Fruit fly (Drosophila melanogaster) whole organism, embryonic: ENCODE data around the gene Ldsdh1.

Experiments used
- B-H2 ChIP-seq: fragments of 200-800 bp; sonication (Bioruptor generic); optimal IDR thresholded peaks from 2 replicates; lab custom pipeline; 2018; ENCODE audit warnings: missing biosample characterization, mild to moderate bottlenecking, missing genetic modification characterization
- CG11695 ChIP-seq: fragments of 200-800 bp; sonication (Bioruptor generic); IDR thresholded peaks from 3 replicates; pipeline ENCODE4 v1.3.6; 2022; ENCODE audit warnings: missing biosample characterization, missing genetic modification characterization
- CG12236 ChIP-seq: fragments of 200-800 bp; sonication (Bioruptor generic); optimal IDR thresholded peaks from 2 replicates; lab custom pipeline; 2016; ENCODE audit warnings: missing biosample characterization, missing genetic modification characterization
- CG12391 ChIP-seq: fragments of 200-800 bp; sonication (Bioruptor generic); optimal IDR thresholded peaks from 3 replicates; lab custom pipeline; 2018; ENCODE audit warnings: missing biosample characterization, mild to moderate bottlenecking, missing genetic modification characterization, moderate library complexity
- CG12744 ChIP-seq: fragments of 200-800 bp; sonication (Bioruptor generic); optimal IDR thresholded peaks from 2 replicates; lab custom pipeline; 2016; ENCODE audit warnings: missing biosample characterization, missing genetic modification characterization
- CG13894 ChIP-seq: fragments of 200-800 bp; sonication (Bioruptor generic); optimal IDR thresholded peaks from 3 replicates; lab custom pipeline; 2018; ENCODE audit warnings: missing biosample characterization, mild to moderate bottlenecking, missing genetic modification characterization, moderate library complexity
- CG15696 ChIP-seq: fragments of 200-800 bp; sonication (Bioruptor generic); optimal IDR thresholded peaks from 2 replicates; lab custom pipeline; 2019; ENCODE audit warnings: missing biosample characterization, mild to moderate bottlenecking, missing genetic modification characterization, moderate library complexity
- CG17802 ChIP-seq: fragments of 200-800 bp; sonication (Bioruptor generic); optimal IDR thresholded peaks from 2 replicates; lab custom pipeline; 2018; ENCODE audit warnings: missing biosample characterization, mild to moderate bottlenecking, missing genetic modification characterization, moderate library complexity
- CG18262 ChIP-seq: fragments of 200-800 bp; optimal IDR thresholded peaks from 3 replicates; lab custom pipeline; 2019; ENCODE audit warnings: missing biosample characterization, mild to moderate bottlenecking, missing genetic modification characterization, moderate library complexity
- CG18764 ChIP-seq: fragments of 200-800 bp; sonication (Bioruptor generic); optimal IDR thresholded peaks from 3 replicates; lab custom pipeline; 2016; ENCODE audit warnings: missing biosample characterization, missing genetic modification characterization
- CG2875 ChIP-seq: fragments of 200-800 bp; sonication (Bioruptor generic); optimal IDR thresholded peaks from 2 replicates; lab custom pipeline; 2017; ENCODE audit warnings: missing biosample characterization, mild to moderate bottlenecking, missing genetic modification characterization, missing genetic modification reagents
- CG31441 ChIP-seq: fragments of 200-800 bp; sonication (Bioruptor generic); IDR thresholded peaks from 2 replicates; pipeline ENCODE4 v1.3.6; 2022; ENCODE audit warnings: missing biosample characterization, missing genetic modification characterization
- CG3726 ChIP-seq: fragments of 200-800 bp; sonication (Bioruptor generic); IDR thresholded peaks from 3 replicates; pipeline ENCODE4, ENCODE4 v1.3.6; 2022; ENCODE audit warnings: missing biosample characterization, missing genetic modification characterization
- CG4820 ChIP-seq: fragments of 200-800 bp; sonication (Bioruptor generic); optimal IDR thresholded peaks from 3 replicates; lab custom pipeline; 2016; ENCODE audit warnings: missing biosample characterization, missing genetic modification characterization
- CG4854 ChIP-seq: fragments of 200-800 bp; sonication (Bioruptor generic); optimal IDR thresholded peaks from 2 replicates; lab custom pipeline; 2016; ENCODE audit warnings: missing biosample characterization, missing genetic modification characterization, inconsistent platforms
- CG6813 ChIP-seq: fragments of 200-800 bp; sonication (Bioruptor generic); optimal IDR thresholded peaks from 2 replicates; lab custom pipeline; 2017; ENCODE audit warnings: missing biosample characterization, missing genetic modification characterization, mild to moderate bottlenecking, moderate library complexity, missing genetic modification reagents
- CG7963 ChIP-seq: fragments of 200-800 bp; sonication (Bioruptor generic); IDR thresholded peaks from 3 replicates; pipeline ENCODE4 v1.3.6; 2022; ENCODE audit warnings: missing biosample characterization, missing genetic modification characterization; ENCODE audit not compliant: partially characterized antibody
- CG8765 ChIP-seq: fragments of 200-800 bp; sonication (Bioruptor generic); IDR thresholded peaks from 2 replicates; pipeline ENCODE4 v1.3.6; 2022; ENCODE audit warnings: missing biosample characterization, missing genetic modification characterization
- CHES-1-like ChIP-seq: fragments of 200-800 bp; sonication (Bioruptor generic); optimal IDR thresholded peaks from 2 replicates; lab custom pipeline; 2016; ENCODE audit warnings: missing biosample characterization, missing genetic modification characterization
- HLH54F ChIP-seq: fragments of 200-800 bp; sonication (Bioruptor generic); optimal IDR thresholded peaks from 3 replicates; lab custom pipeline; 2016; ENCODE audit warnings: missing biosample characterization, missing genetic modification characterization
- HLHmδ ChIP-seq: fragments of 200-800 bp; sonication (Bioruptor generic); optimal IDR thresholded peaks from 2 replicates; lab custom pipeline; 2018; ENCODE audit warnings: missing biosample characterization, mild to moderate bottlenecking, missing genetic modification characterization, moderate library complexity
- Hsf ChIP-seq: fragments of 200-800 bp; sonication (Bioruptor generic); optimal IDR thresholded peaks from 3 replicates; lab custom pipeline; 2016; ENCODE audit warnings: missing biosample characterization, missing genetic modification characterization
- Kr ChIP-seq: fragments of 200-800 bp; sonication (Bioruptor generic); optimal IDR thresholded peaks from 2 replicates; lab custom pipeline; 2017; ENCODE audit warnings: missing biosample characterization, mild to moderate bottlenecking, missing genetic modification characterization
- Lhr ChIP-seq: fragments of 200-800 bp; sonication (Bioruptor generic); optimal IDR thresholded peaks from 3 replicates; lab custom pipeline; 2017; ENCODE audit warnings: mild to moderate bottlenecking, missing biosample characterization, missing genetic modification reagents, missing genetic modification characterization
- MESR4 ChIP-seq: fragments of 200-800 bp; sonication (Bioruptor generic); optimal IDR thresholded peaks from 2 replicates; lab custom pipeline; 2018; ENCODE audit warnings: missing biosample characterization, mild to moderate bottlenecking, missing genetic modification characterization, moderate library complexity
- MTF-1 ChIP-seq: fragments of 200-800 bp; sonication (Bioruptor generic); optimal IDR thresholded peaks from 2 replicates; lab custom pipeline; 2018; ENCODE audit warnings: missing biosample characterization, mild to moderate bottlenecking, missing genetic modification characterization, borderline replicate concordance
- Meics ChIP-seq: fragments of 200-800 bp; sonication (Bioruptor generic); optimal IDR thresholded peaks from 2 replicates; lab custom pipeline; 2017; ENCODE audit warnings: missing biosample characterization, mild to moderate bottlenecking, missing genetic modification characterization
- NC2α ChIP-seq: fragments of 200-800 bp; sonication (Bioruptor generic); optimal IDR thresholded peaks from 2 replicates; lab custom pipeline; 2016; ENCODE audit warnings: missing biosample characterization, missing genetic modification characterization
- Spps ChIP-seq: fragments of 200-800 bp; sonication (Bioruptor generic); optimal IDR thresholded peaks from 2 replicates; lab custom pipeline; 2018; ENCODE audit warnings: missing biosample characterization, mild to moderate bottlenecking, missing genetic modification characterization
- abd-A ChIP-seq: fragments of 200-800 bp; sonication (Bioruptor generic); optimal IDR thresholded peaks from 3 replicates; lab custom pipeline; 2019; ENCODE audit warnings: missing biosample characterization, mild to moderate bottlenecking, missing genetic modification characterization, moderate library complexity
- al ChIP-seq: fragments of 200-800 bp; sonication (Bioruptor generic); IDR thresholded peaks from 2 replicates; pipeline ENCODE4 v1.3.6; 2022; ENCODE audit warnings: missing biosample characterization, missing genetic modification characterization
- ara ChIP-seq: fragments of 200-800 bp; sonication (Bioruptor generic); IDR thresholded peaks from 2 replicates; pipeline ENCODE4 v1.3.6; 2022; ENCODE audit warnings: missing biosample characterization, missing genetic modification characterization
- crc ChIP-seq: fragments of 200-800 bp; sonication (Bioruptor generic); optimal IDR thresholded peaks from 2 replicates; lab custom pipeline; 2016; ENCODE audit warnings: missing biosample characterization, missing genetic modification characterization
- exex ChIP-seq: fragments of 200-800 bp; sonication (Bioruptor generic); optimal IDR thresholded peaks from 4 replicates; lab custom pipeline; 2018; ENCODE audit warnings: missing biosample characterization, mild to moderate bottlenecking, missing genetic modification characterization, moderate library complexity
- gcm ChIP-seq: fragments of 200-800 bp; sonication (Bioruptor generic); optimal IDR thresholded peaks from 2 replicates; lab custom pipeline; 2019; ENCODE audit warnings: missing biosample characterization, mild to moderate bottlenecking, missing genetic modification characterization, moderate library complexity
- grn ChIP-seq: fragments of 200-800 bp; sonication (Bioruptor generic); optimal IDR thresholded peaks from 3 replicates; lab custom pipeline; 2017; ENCODE audit warnings: missing biosample characterization, missing genetic modification characterization
- gro ChIP-seq: fragments of 200-800 bp; sonication (Bioruptor generic); optimal IDR thresholded peaks from 2 replicates; lab custom pipeline; 2016; ENCODE audit warnings: missing biosample characterization, missing genetic modification characterization
- insv ChIP-seq, 2 experiments: fragments of 200-800 bp; sonication (Bioruptor generic); optimal IDR thresholded peaks; 3 replicates each; lab custom pipeline; 2016 to 2018; ENCODE audit warnings: missing biosample characterization in 2 of 2, missing genetic modification characterization in 2 of 2
- oc ChIP-seq: fragments of 200-800 bp; sonication (Bioruptor generic); optimal IDR thresholded peaks from 2 replicates; lab custom pipeline; 2018; ENCODE audit warnings: missing biosample characterization, mild to moderate bottlenecking, missing genetic modification characterization, moderate library complexity
- peb ChIP-seq: fragments of 200-800 bp; sonication (Bioruptor generic); IDR thresholded peaks from 2 replicates; pipeline ENCODE4 v1.3.6; 2022; ENCODE audit warnings: missing biosample characterization, missing genetic modification characterization
- pzg ChIP-seq: fragments of 200-800 bp; sonication (Bioruptor generic); optimal IDR thresholded peaks from 3 replicates; lab custom pipeline; 2018; ENCODE audit warnings: missing biosample characterization, mild to moderate bottlenecking, missing genetic modification characterization, moderate library complexity
- sc ChIP-seq, 3 experiments: fragments of >200 bp in 2 of 3; fragments of 200-800 bp in 1 of 3; sonication (Bioruptor generic) in 1 of 3; optimal IDR thresholded peaks; 2 replicates in 2 of 3; 3 replicates in 1 of 3; lab custom pipeline; 2017; ENCODE audit warnings: mild to moderate bottlenecking in 1 of 3, missing biosample characterization in 1 of 3, missing genetic modification characterization in 1 of 3, missing genetic modification reagents in 1 of 3
- seq ChIP-seq: fragments of 200-800 bp; sonication (Bioruptor generic); IDR thresholded peaks from 2 replicates; pipeline ENCODE4 v1.3.6; 2022; ENCODE audit warnings: missing biosample characterization, missing genetic modification characterization
- sisA ChIP-seq: fragments of 200-800 bp; sonication (Bioruptor generic); IDR thresholded peaks from 2 replicates; pipeline ENCODE4 v1.3.6; 2022; ENCODE audit warnings: missing biosample characterization, missing genetic modification characterization
- sna ChIP-seq: fragments of 200-800 bp; sonication (Bioruptor generic); IDR thresholded peaks from 2 replicates; pipeline ENCODE4 v1.3.6; 2022; ENCODE audit warnings: missing biosample characterization, missing genetic modification characterization; ENCODE audit not compliant: partially characterized antibody
- tin ChIP-seq: fragments of 200-800 bp; sonication (Bioruptor generic); optimal IDR thresholded peaks from 3 replicates; lab custom pipeline; 2016; ENCODE audit warnings: missing biosample characterization, missing genetic modification characterization
- toy ChIP-seq: fragments of 200-800 bp; sonication (Bioruptor generic); IDR thresholded peaks from 2 replicates; pipeline ENCODE4 v1.3.6; 2022; ENCODE audit warnings: missing biosample characterization, missing genetic modification characterization
- trh ChIP-seq: fragments of 200-800 bp; sonication (Bioruptor generic); optimal IDR thresholded peaks from 2 replicates; lab custom pipeline; 2016; ENCODE audit warnings: missing biosample characterization, missing genetic modification characterization
- ttk ChIP-seq: fragments of 200-800 bp; sonication (Bioruptor generic); IDR thresholded peaks from 2 replicates; pipeline ENCODE4 v2.1.2; 2022; ENCODE audit warnings: missing biosample characterization, missing genetic modification characterization
- twi ChIP-seq: fragments of 200-800 bp; optimal IDR thresholded peaks from 2 replicates; lab custom pipeline; 2019; ENCODE audit warnings: missing biosample characterization, mild to moderate bottlenecking, missing genetic modification characterization, moderate library complexity
- vfl ChIP-seq: fragments of 200-800 bp; sonication (Bioruptor generic); optimal IDR thresholded peaks from 2 replicates; lab custom pipeline; 2016; ENCODE audit warnings: missing biosample characterization, missing genetic modification characterization

Gene Ldsdh1

dm6 chrX:8125224-8125649, 43.8 kb upstream of the Ldsdh1 start (continued):
- TF ChIP-seq CG11695 (GFP tag; lab: Robert Waterston, UW) (no peak), ara (no peak), Kr (GFP tag; lab: Kevin White, UChicago) (no peak), abd-A (tag; lab: Kevin White, UChicago) (no peak), CG15696 (peak; percentile 29), CG18262 (tag; lab: Kevin White, UChicago) (peak; percentile 85), CG31441 (peak; percentile 79), gro (GFP tag; lab: Kevin White, UChicago) (no peak), Hsf (GFP tag; lab: Kevin White, UChicago) (no peak), CG4820 (GFP tag; lab: Kevin White, UChicago) (peak; percentile 24), exex (tag; lab: Kevin White, UChicago) (no peak), sna (GFP tag; lab: Robert Waterston, UW) (no peak), Spps (tag; lab: Kevin White, UChicago) (no peak), crc (no peak), Lhr (GFP tag; lab: Kevin White, UChicago) (no peak), sc (optimal IDR thresholded peaks at IDR 0.05; lab: Kevin White, UChicago) (no peak), sc (GFP tag; optimal IDR thresholded peaks at IDR 0.05; lab: Kevin White, UChicago) (peak; percentile 40), ttk (peak; percentile 56; the same call in 1 of the 2 replicates), CG4854 (GFP tag; lab: Kevin White, UChicago) (no peak), CG12236 (no peak), B-H2 (no peak), CG17802 (tag; lab: Kevin White, UChicago) (no peak), MTF-1 (no peak), HLH54F (GFP tag; lab: Kevin White, UChicago) (no peak), CG8765 (GFP tag; lab: Robert Waterston, UW) (no peak), al (GFP tag; lab: Robert Waterston, UW) (no peak), CG12391 (tag; lab: Kevin White, UChicago) (peak; percentile 49), gcm (GFP tag; lab: Kevin White, UChicago) (peak; percentile 34), oc (tag; lab: Kevin White, UChicago) (peak; percentile 45), trh (GFP tag; lab: Kevin White, UChicago) (no peak), tin (peak; percentile 49), HLHmδ (GFP tag; lab: Kevin White, UChicago) (no peak), CG3726 (GFP tag; lab: Robert Waterston, UW) (no peak), CG7963 (GFP tag; lab: Robert Waterston, UW) (no peak), peb (GFP tag; lab: Robert Waterston, UW) (no peak), twi (tag; lab: Kevin White, UChicago) (no peak), CG6813 (peak; percentile 22), CG18764 (GFP tag; lab: Kevin White, UChicago) (no peak), CHES-1-like (GFP tag; lab: Kevin White, UChicago) (no peak), grn (GFP tag; lab: Kevin White, UChicago) (no peak), pzg (GFP tag; lab: Kevin White, UChicago) (no peak), sisA (GFP tag; lab: Robert Waterston, UW) (peak; percentile 24; the same call in 1 of the 2 replicates), CG2875 (GFP tag; lab: Kevin White, UChicago) (peak; percentile 41), CG12744 (GFP tag; lab: Kevin White, UChicago) (no peak), toy (no peak), MESR4 (GFP tag; lab: Kevin White, UChicago) (no peak), NC2α (GFP tag; lab: Kevin White, UChicago) (no peak), CG13894 (tag; lab: Kevin White, UChicago) (no peak), seq (no peak), vfl (GFP tag; lab: Kevin White, UChicago) (no peak), insv (GFP tag; optimal IDR thresholded peaks at IDR 0.05; lab: Kevin White, UChicago) (no peak), Meics (GFP tag; lab: Kevin White, UChicago) (peak; percentile 19)
- TF ChIP-seq, all 482 proteins: peak for 152
